Fruit fly (Drosophila melanogaster): ENCODE results near the gene Sfp24F.
A peak's percentile ranks its signal among the peaks of the same experiment; 100 is the strongest.

Sfp24F gene

dm6 chr2L:4442010-4442587 lies at the start of gene Sfp24F, which contains the start of gene CG15432 (continued):
- no peak for TF ChIP-seq chif (GFP tag; optimal IDR thresholded peaks at IDR 0.05)
- no peak for TF ChIP-seq pum (GFP tag; optimal IDR thresholded peaks at IDR 0.05)
- TF ChIP-seq slbo (GFP tag; IDR thresholded peaks at IDR 0.05): no peak
- no peak for TF ChIP-seq H2.0 (GFP tag; IDR thresholded peaks at IDR 0.05)
- no peak for TF ChIP-seq CG16863 (GFP tag; optimal IDR thresholded peaks at IDR 0.05)
- TF ChIP-seq Dbx (GFP tag; IDR thresholded peaks at IDR 0.05): no peak
- peak; percentile 40 for TF ChIP-seq CG14710 (tag; optimal IDR thresholded peaks at IDR 0.05)
- TF ChIP-seq CG17829 (tag; optimal IDR thresholded peaks at IDR 0.05): no peak
- no peak for TF ChIP-seq CG11247 (GFP tag; IDR thresholded peaks at IDR 0.05)
- no peak for TF ChIP-seq klu (GFP tag; IDR thresholded peaks at IDR 0.05)
- TF ChIP-seq Rfx (GFP tag; IDR thresholded peaks at IDR 0.05): no peak
- peak; percentile 26 for TF ChIP-seq CG10267 (tag; optimal IDR thresholded peaks at IDR 0.05)
- TF ChIP-seq CG11560 (tag; IDR thresholded peaks at IDR 0.05): peak; percentile 98

dm6 chr2L:4477978-4478377 lies 36.1 kb upstream of the Sfp24F start:
- no peak for TF ChIP-seq kah (GFP tag; optimal IDR thresholded peaks at IDR 0.05)
- TF ChIP-seq CG14014 (GFP tag; IDR thresholded peaks at IDR 0.05): no peak
- no peak for TF ChIP-seq CG12299 (tag; optimal IDR thresholded peaks at IDR 0.05)
- TF ChIP-seq sens-2 (GFP tag; IDR thresholded peaks at IDR 0.05): 0 out of 2 replicates have a peak, but pooled peaks have one; percentile 22
- TF ChIP-seq grau (tag; optimal IDR thresholded peaks at IDR 0.05): no peak
- TF ChIP-seq ci (GFP tag; IDR thresholded peaks at IDR 0.05): peak; percentile 62; the same call in 2 of the 3 replicates
- TF ChIP-seq ham (GFP tag; IDR thresholded peaks at IDR 0.05): no peak
- peak; percentile 72 for TF ChIP-seq Ets97D (GFP tag; optimal IDR thresholded peaks at IDR 0.05)
- no peak for TF ChIP-seq lab (GFP tag; optimal IDR thresholded peaks at IDR 0.05)
- no peak for TF ChIP-seq CG17568 (GFP tag; optimal IDR thresholded peaks at IDR 0.05)
- no peak for TF ChIP-seq CG8290 (GFP tag; optimal IDR thresholded peaks at IDR 0.05)
- TF ChIP-seq CG8290 (tag; optimal IDR thresholded peaks at IDR 0.05): peak in 1 of 2 experiments; percentile 19
- TF ChIP-seq CG7271 (tag; optimal IDR thresholded peaks at IDR 0.05): peak; percentile 74
- TF ChIP-seq toy (GFP tag; IDR thresholded peaks at IDR 0.05): no peak
- no peak for TF ChIP-seq jigr1 (GFP tag; IDR thresholded peaks at IDR 0.05)
- TF ChIP-seq CG17829 (tag; optimal IDR thresholded peaks at IDR 0.05): no peak
- TF ChIP-seq Chrac-16 (GFP tag; optimal IDR thresholded peaks at IDR 0.05): no peak
- no peak for TF ChIP-seq hb (GFP tag; IDR thresholded peaks at IDR 0.05; ENCODE audit: partially characterized antibody)
- TF ChIP-seq fd96Cb (tag; optimal IDR thresholded peaks at IDR 0.05): no peak
- 0 out of 2 replicates have a peak, but pooled peaks have one; percentile 21 for TF ChIP-seq CG17328 (GFP tag; IDR thresholded peaks at IDR 0.05)
- TF ChIP-seq CG10462 (GFP tag; optimal IDR thresholded peaks at IDR 0.05): no peak
- TF ChIP-seq H15 (GFP tag; IDR thresholded peaks at IDR 0.05): 0 out of 3 replicates have a peak, but pooled peaks have one; percentile 25
- peak; percentile 34 for TF ChIP-seq Med (GFP tag)
- TF ChIP-seq CG1602 (GFP tag; optimal IDR thresholded peaks at IDR 0.05): no peak
- TF ChIP-seq CG13424 (tag; optimal IDR thresholded peaks at IDR 0.05): no peak
- TF ChIP-seq eyg (GFP tag; optimal IDR thresholded peaks at IDR 0.05): no peak
- TF ChIP-seq slou (GFP tag; optimal IDR thresholded peaks at IDR 0.05): no peak
- no peak for TF ChIP-seq chn (GFP tag; optimal IDR thresholded peaks at IDR 0.05)
- TF ChIP-seq stc (GFP tag; IDR thresholded peaks at IDR 0.05): no peak
- TF ChIP-seq NFAT (GFP tag; IDR thresholded peaks at IDR 0.05): no peak
- TF ChIP-seq org-1 (GFP tag; optimal IDR thresholded peaks at IDR 0.05): no peak
- no peak for TF ChIP-seq CG30431 (GFP tag; optimal IDR thresholded peaks at IDR 0.05)
- TF ChIP-seq CG10267 (tag; optimal IDR thresholded peaks at IDR 0.05): no peak

Data from whole organism, embryonic.